Fruit fly (Drosophila melanogaster): Measurements from ENCODE around the gene Cyp4d2.

DNA sequence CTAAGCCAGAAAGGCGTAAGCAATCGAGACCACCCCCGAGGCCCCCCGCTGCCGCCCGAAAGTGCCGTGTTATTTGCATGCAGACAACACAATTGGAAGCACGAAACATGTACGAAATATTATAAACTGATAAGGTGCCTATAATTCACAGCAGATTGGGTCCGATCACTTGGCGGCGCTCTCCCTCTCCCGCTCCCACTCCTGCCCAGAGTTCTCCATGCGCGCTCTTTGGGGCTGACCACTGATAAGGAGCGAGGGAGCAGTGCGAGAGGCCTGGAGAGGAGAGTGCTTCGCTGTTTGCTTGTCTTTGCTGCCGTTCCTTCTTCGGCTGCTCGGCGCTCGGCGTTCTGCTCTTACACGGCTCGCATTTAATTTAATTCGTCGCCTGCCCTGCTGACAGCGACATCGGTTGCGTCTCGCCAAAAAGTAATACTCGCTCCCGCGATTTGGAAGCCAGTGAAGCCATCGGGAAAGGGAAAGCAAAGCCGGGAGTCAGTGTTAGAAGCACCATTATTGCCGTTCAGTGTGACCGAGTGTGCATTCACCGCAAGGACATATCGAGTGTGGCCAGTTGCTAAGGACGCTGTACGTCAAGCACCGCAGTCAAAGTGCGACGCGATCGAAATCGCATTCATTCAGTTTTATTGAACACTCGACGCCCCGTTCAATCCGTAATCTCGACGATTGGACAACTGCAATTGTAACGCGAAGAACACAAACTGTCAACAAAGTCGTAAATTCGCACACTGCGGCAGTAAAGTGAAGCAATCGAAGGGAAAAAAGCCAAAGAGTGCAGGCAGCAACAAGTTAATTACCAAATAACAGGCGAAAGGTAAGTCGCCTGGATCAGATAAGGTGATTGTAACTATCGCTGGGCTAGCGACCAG, 18.6 kb downstream of the Cyp4d2 start:
- TF ChIP-seq psq (optimal IDR thresholded peaks at IDR 0.05) (no peak), ttk (optimal IDR thresholded peaks at IDR 0.05) (no peak), h (optimal IDR thresholded peaks at IDR 0.05) (no peak), Sin3A (optimal IDR thresholded peaks at IDR 0.05) (no peak), Myc (optimal IDR thresholded peaks at IDR 0.05) (no peak)

Measured in Kc167 (cell line).